Worm (Caenorhabditis elegans) whole organism, L1 larva: ENCODE measurements around the gene sptl-3.
A peak's percentile ranks its signal among the peaks of the same experiment; 100 is the strongest.

ENCODE experiments used
- C04F5.9 ChIP-seq: sonication (generic microtip); optimal IDR thresholded peaks from 2 replicates; lab custom pipeline; 2016; ENCODE audit warnings: missing genetic modification characterization, missing compliant biosample characterization
- F16B12.6 ChIP-seq: fragments of 150-350 bp; optimal IDR thresholded peaks from 2 replicates; lab custom pipeline; 2014; ENCODE audit warnings: missing biosample characterization, missing genetic modification characterization
- alr-1 ChIP-seq: fragments of 200-800 bp; sonication (Bioruptor generic); optimal IDR thresholded peaks from 2 replicates; lab custom pipeline; 2018; ENCODE audit warnings: borderline replicate concordance, mild to moderate bottlenecking, missing genetic modification characterization, missing compliant biosample characterization
- aly-2 ChIP-seq: fragments of 150-350 bp; optimal IDR thresholded peaks from 2 replicates; lab custom pipeline; 2014; ENCODE audit warnings: missing biosample characterization, missing genetic modification characterization
- ama-1 ChIP-seq: fragments of 150-350 bp; optimal IDR thresholded peaks from 2 replicates; lab custom pipeline; 2014
- blmp-1 ChIP-seq: fragments of 150-350 bp; optimal IDR thresholded peaks from 2 replicates; lab custom pipeline; 2014; ENCODE audit warnings: missing biosample characterization, missing genetic modification characterization
- ceh-8 ChIP-seq: fragments of 200-800 bp; sonication (Bioruptor generic); optimal IDR thresholded peaks from 2 replicates; lab custom pipeline; 2018; ENCODE audit warnings: mild to moderate bottlenecking, missing genetic modification characterization, moderate library complexity, missing compliant biosample characterization
- ceh-90 ChIP-seq: sonication (generic microtip); optimal IDR thresholded peaks from 2 replicates; lab custom pipeline; 2016; ENCODE audit warnings: missing genetic modification characterization, missing compliant biosample characterization
- ces-1 ChIP-seq: fragments of 150-350 bp; optimal IDR thresholded peaks from 2 replicates; lab custom pipeline; 2014; ENCODE audit warnings: missing biosample characterization, missing genetic modification reagents, missing genetic modification characterization
- dpl-1 ChIP-seq, 3 experiments: fragments of 150-350 bp in 2 of 3; sonication (generic microtip) in 1 of 3; optimal IDR thresholded peaks; 2 replicates each; lab custom pipeline; 2014 to 2017; ENCODE audit warnings: missing biosample characterization in 3 of 3, missing genetic modification characterization in 3 of 3, missing genetic modification reagents in 3 of 3
- elt-2 ChIP-seq: sonication (generic microtip); optimal IDR thresholded peaks from 2 replicates; lab custom pipeline; 2016; ENCODE audit warnings: missing genetic modification characterization, mild to moderate bottlenecking, inconsistent platforms, missing compliant biosample characterization, missing genetic modification reagents
- elt-3 ChIP-seq, 6 experiments: fragments of 150-350 bp in 1 of 6; sonication (generic microtip); optimal IDR thresholded peaks; 2 replicates each; lab custom pipeline; 2017 to 2018; ENCODE audit warnings: missing biosample characterization in 6 of 6, missing genetic modification characterization in 6 of 6, inconsistent platforms in 1 of 6
- ets-5 ChIP-seq: fragments of 200-800 bp; sonication (Bioruptor generic); IDR thresholded peaks from 2 replicates; pipeline ENCODE4 v1.3.6; 2022; ENCODE audit warnings: missing genetic modification characterization, missing compliant biosample characterization
- fkh-10 ChIP-seq: sonication (generic microtip); optimal IDR thresholded peaks from 2 replicates; lab custom pipeline; 2017; ENCODE audit warnings: missing biosample characterization, missing genetic modification reagents, missing genetic modification characterization
- fkh-4 ChIP-seq: sonication (generic microtip); optimal IDR thresholded peaks from 2 replicates; lab custom pipeline; 2016; ENCODE audit warnings: missing compliant biosample characterization, missing genetic modification characterization, borderline replicate concordance
- fkh-8 ChIP-seq: sonication (generic microtip); optimal IDR thresholded peaks from 2 replicates; lab custom pipeline; 2016; ENCODE audit warnings: mild to moderate bottlenecking, missing genetic modification characterization, missing compliant biosample characterization
- fos-1 ChIP-seq: fragments of 150-350 bp; optimal IDR thresholded peaks from 2 replicates; lab custom pipeline; 2014; ENCODE audit warnings: missing biosample characterization, missing genetic modification characterization
- grh-1 ChIP-seq: fragments of 200-800 bp; sonication (Bioruptor generic); IDR thresholded peaks from 2 replicates; pipeline ENCODE4 v1.3.6; 2022; ENCODE audit warnings: missing genetic modification reagents, missing genetic modification characterization, missing compliant biosample characterization
- hlh-17 ChIP-seq: fragments of 200-800 bp; sonication (Bioruptor generic); optimal IDR thresholded peaks from 2 replicates; lab custom pipeline; 2018; ENCODE audit warnings: missing genetic modification characterization, mild to moderate bottlenecking, missing compliant biosample characterization, moderate library complexity, borderline replicate concordance
- hpl-2 ChIP-seq: fragments of 150-350 bp; optimal IDR thresholded peaks from 2 replicates; lab custom pipeline; 2014; ENCODE audit warnings: missing biosample characterization, missing genetic modification reagents, missing genetic modification characterization
- isw-1 ChIP-seq: fragments of 200-800 bp; sonication (Bioruptor generic); IDR thresholded peaks from 2 replicates; pipeline ENCODE4 v1.3.6; 2022; ENCODE audit warnings: missing genetic modification characterization, missing compliant biosample characterization
- lin-14 ChIP-seq: fragments of 200-800 bp; sonication (Bioruptor generic); optimal IDR thresholded peaks from 2 replicates; lab custom pipeline; 2018; ENCODE audit warnings: mild to moderate bottlenecking, missing genetic modification characterization, moderate library complexity, missing compliant biosample characterization
- lin-15B ChIP-seq: fragments of 150-350 bp; sonication (generic microtip); optimal IDR thresholded peaks from 3 replicates; lab custom pipeline; 2014; ENCODE audit warnings: missing biosample characterization, missing genetic modification characterization
- lin-35 ChIP-seq, 2 experiments: fragments of 150-350 bp; optimal IDR thresholded peaks; 2 replicates each; lab custom pipeline; 2014; ENCODE audit warnings: missing biosample characterization in 2 of 2, missing genetic modification characterization in 2 of 2, missing genetic modification reagents in 2 of 2
- lsy-2 ChIP-seq, 2 experiments: fragments of 150-350 bp; optimal IDR thresholded peaks; 2 replicates each; lab custom pipeline; 2014; ENCODE audit warnings: missing biosample characterization in 2 of 2, missing genetic modification characterization in 2 of 2
- mab-9 ChIP-seq: fragments of 200-800 bp; sonication (Bioruptor generic); IDR thresholded peaks from 2 replicates; pipeline ENCODE4 v1.3.6; 2022; ENCODE audit warnings: missing genetic modification reagents, missing genetic modification characterization, missing compliant biosample characterization
- mdl-1 ChIP-seq, 2 experiments: fragments of 150-350 bp; optimal IDR thresholded peaks; 2 replicates each; lab custom pipeline; 2014 to 2017; ENCODE audit warnings: missing biosample characterization in 2 of 2, missing genetic modification characterization in 2 of 2, inconsistent platforms in 1 of 2
- mep-1 ChIP-seq: fragments of 150-350 bp; optimal IDR thresholded peaks from 2 replicates; lab custom pipeline; 2014; ENCODE audit warnings: missing biosample characterization, missing genetic modification characterization
- nhr-12 ChIP-seq: sonication (generic microtip); optimal IDR thresholded peaks from 2 replicates; lab custom pipeline; 2017; ENCODE audit warnings: missing biosample characterization, missing genetic modification characterization
- nhr-20 ChIP-seq: sonication (generic microtip); optimal IDR thresholded peaks from 2 replicates; lab custom pipeline; 2016; ENCODE audit warnings: mild to moderate bottlenecking, missing genetic modification characterization, missing compliant biosample characterization
- nhr-47 ChIP-seq: sonication (generic microtip); optimal IDR thresholded peaks from 2 replicates; lab custom pipeline; 2016; ENCODE audit warnings: mild to moderate bottlenecking, missing genetic modification characterization, moderate library complexity, missing compliant biosample characterization
- nhr-77 ChIP-seq: fragments of 150-350 bp; optimal IDR thresholded peaks from 2 replicates; lab custom pipeline; 2014; ENCODE audit warnings: missing biosample characterization, missing genetic modification characterization
- nhr-84 ChIP-seq: sonication (generic microtip); optimal IDR thresholded peaks from 2 replicates; lab custom pipeline; 2017; ENCODE audit warnings: missing biosample characterization, missing genetic modification characterization
- nhr-85 ChIP-seq: sonication (generic microtip); peaks from one replicate; lab custom pipeline; 2016; ENCODE audit warnings: missing genetic modification characterization, inconsistent platforms, missing compliant biosample characterization
- pag-3 ChIP-seq: sonication (generic microtip); optimal IDR thresholded peaks from 2 replicates; lab custom pipeline; 2017; ENCODE audit warnings: missing genetic modification characterization, mild to moderate bottlenecking, missing compliant biosample characterization, antibody characterized with exemption, borderline replicate concordance; ENCODE audit not compliant: insufficient read depth
- rnt-1 ChIP-seq: sonication (generic microtip); optimal IDR thresholded peaks from 2 replicates; lab custom pipeline; 2016; ENCODE audit warnings: mild to moderate bottlenecking, missing genetic modification characterization, moderate library complexity, missing compliant biosample characterization
- skn-1 ChIP-seq: fragments of 150-350 bp; optimal IDR thresholded peaks from 2 replicates; lab custom pipeline; 2014; ENCODE audit warnings: missing biosample characterization, missing genetic modification characterization
- snpc-4 ChIP-seq: fragments of 150-350 bp; optimal IDR thresholded peaks from 2 replicates; lab custom pipeline; 2014; ENCODE audit warnings: missing biosample characterization, missing genetic modification characterization
- sup-37 ChIP-seq: fragments of 200-800 bp; sonication (Bioruptor generic); optimal IDR thresholded peaks from 2 replicates; lab custom pipeline; 2018; ENCODE audit warnings: mild to moderate bottlenecking, missing genetic modification characterization, missing compliant biosample characterization
- swsn-7 ChIP-seq: sonication (generic microtip); optimal IDR thresholded peaks from 2 replicates; lab custom pipeline; 2016; ENCODE audit warnings: missing genetic modification characterization, missing compliant biosample characterization
- tbx-2 ChIP-seq: sonication (generic microtip); optimal IDR thresholded peaks from 2 replicates; lab custom pipeline; 2016; ENCODE audit warnings: missing genetic modification characterization, missing compliant biosample characterization
- unc-62 ChIP-seq: fragments of 150-350 bp; optimal IDR thresholded peaks from 2 replicates; lab custom pipeline; 2014; ENCODE audit warnings: missing biosample characterization, missing genetic modification reagents, missing genetic modification characterization
- unc-86 ChIP-seq: sonication (generic microtip); optimal IDR thresholded peaks from 2 replicates; lab custom pipeline; 2016; ENCODE audit warnings: missing genetic modification characterization, missing compliant biosample characterization
- vab-15 ChIP-seq: sonication (generic microtip); optimal IDR thresholded peaks from 2 replicates; lab custom pipeline; 2017; ENCODE audit warnings: missing genotype, mild to moderate bottlenecking, missing genetic modification characterization, missing compliant biosample characterization
- xbp-1 ChIP-seq: sonication (generic microtip); optimal IDR thresholded peaks from 2 replicates; lab custom pipeline; 2016; ENCODE audit warnings: missing genetic modification characterization, missing compliant biosample characterization
- zag-1 ChIP-seq: fragments of 150-350 bp; optimal IDR thresholded peaks from 2 replicates; lab custom pipeline; 2014; ENCODE audit warnings: missing biosample characterization, missing genetic modification characterization
- ztf-4 ChIP-seq: fragments of 150-350 bp; optimal IDR thresholded peaks from 2 replicates; lab custom pipeline; 2014; ENCODE audit warnings: missing biosample characterization, missing genetic modification characterization

sptl-3 gene

ce11 chrV:13873323-13873722 lies 19.8 kb upstream of the sptl-3 start:
- TF ChIP-seq unc-62 (GFP tag; lab: Kevin White, UChicago) (no peak), nhr-85 (tag; lab: Kevin White, UChicago) (peak; percentile 1)

- TF ChIP-seq ets-5 (GFP tag; lab: Robert Waterston, UW), result no peak
- no peak for TF ChIP-seq zag-1 (tag; lab: Kevin White, UChicago)
- TF ChIP-seq lin-14 (GFP tag; lab: Kevin White, UChicago), result no peak
- no peak for TF ChIP-seq ama-1 (lab: Kevin White, UChicago)
- TF ChIP-seq nhr-20 (tag; lab: Kevin White, UChicago), result no peak
- no peak for TF ChIP-seq nhr-77
- no peak for TF ChIP-seq C04F5.9 (tag; lab: Kevin White, UChicago)
- no peak for TF ChIP-seq lin-35 (GFP tag; optimal IDR thresholded peaks at IDR 0.05; lab: Kevin White, UChicago)
- no peak for TF ChIP-seq mep-1 (tag; lab: Kevin White, UChicago)
- no peak for TF ChIP-seq pag-3 (tag; lab: Kevin White, UChicago)
- no peak for TF ChIP-seq nhr-12 (tag; lab: Kevin White, UChicago)
- no peak for TF ChIP-seq alr-1 (tag; lab: Kevin White, UChicago)
- no peak for TF ChIP-seq fkh-4 (tag; lab: Kevin White, UChicago)
Observed at ce11 chrV:13876529-13876928, 16.6 kb upstream of the sptl-3 start, which contains the start of gene T22G5.1. T22G5.1 (plus strand) TSS chrV:13876829.

- TF ChIP-seq hpl-2 (GFP tag; lab: Kevin White, UChicago) (no peak), ztf-4 (tag; lab: Kevin White, UChicago) (no peak), skn-1 (tag; lab: Kevin White, UChicago) (no peak), ceh-8 (no peak), lin-14 (GFP tag; lab: Kevin White, UChicago) (peak; percentile 46), lin-15B (tag; lab: Kevin White, UChicago) (no peak), xbp-1 (no peak), fkh-4 (tag; lab: Kevin White, UChicago) (no peak), vab-15 (no peak), dpl-1 (GFP tag; optimal IDR thresholded peaks at IDR 0.05; lab: Kevin White, UChicago) (peak in 1 of 3 experiments; percentile 35), ces-1 (GFP tag; lab: Kevin White, UChicago) (no peak), grh-1 (GFP tag; lab: Robert Waterston, UW) (no peak), elt-2 (tag; lab: Kevin White, UChicago) (peak; percentile 76), mab-9 (GFP tag; lab: Robert Waterston, UW) (no peak), pag-3 (tag; lab: Kevin White, UChicago) (peak; percentile 42), lin-35 (GFP tag; optimal IDR thresholded peaks at IDR 0.05; lab: Kevin White, UChicago) (peak in 1 of 2 experiments; percentile 20), fkh-8 (tag; lab: Kevin White, UChicago) (no peak), aly-2 (tag; lab: Kevin White, UChicago) (no peak), nhr-77 (no peak), ama-1 (lab: Kevin White, UChicago) (no peak), mdl-1 (tag; optimal IDR thresholded peaks at IDR 0.05; lab: Kevin White, UChicago) (peak in 1 of 2 experiments; percentile 13), rnt-1 (tag; lab: Kevin White, UChicago) (no peak), ceh-90 (tag; lab: Kevin White, UChicago) (no peak), nhr-47 (tag; lab: Kevin White, UChicago) (no peak), snpc-4 (tag; lab: Kevin White, UChicago) (no peak), fos-1 (tag; lab: Kevin White, UChicago) (no peak), sup-37 (GFP tag; lab: Kevin White, UChicago) (no peak), nhr-85 (tag; lab: Kevin White, UChicago) (peak; percentile 28), alr-1 (tag; lab: Kevin White, UChicago) (no peak), nhr-84 (tag; lab: Kevin White, UChicago) (no peak), fkh-10 (no peak), hlh-17 (no peak), elt-3 (tag; optimal IDR thresholded peaks at IDR 0.05; lab: Kevin White, UChicago) (peak in 3 of 6 experiments; percentile 24 to 59 (median 31)), unc-86 (tag; lab: Kevin White, UChicago) (no peak), F16B12.6 (tag; lab: Kevin White, UChicago) (no peak), nhr-20 (tag; lab: Kevin White, UChicago) (peak; percentile 48), swsn-7 (tag; lab: Kevin White, UChicago) (no peak), zag-1 (tag; lab: Kevin White, UChicago) (no peak), lsy-2 (tag; optimal IDR thresholded peaks at IDR 0.05; lab: Kevin White, UChicago) (no peak), isw-1 (GFP tag; lab: Robert Waterston, UW) (no peak), blmp-1 (tag; lab: Kevin White, UChicago) (peak; percentile 48), tbx-2 (tag; lab: Kevin White, UChicago) (no peak)
Observed at ce11 chrV:13878226-13878625, 14.9 kb upstream of the sptl-3 start.
